Fruit fly (Drosophila melanogaster): ENCODE data around the gene Arpc3B.

The Arpc3B gene

DNA sequence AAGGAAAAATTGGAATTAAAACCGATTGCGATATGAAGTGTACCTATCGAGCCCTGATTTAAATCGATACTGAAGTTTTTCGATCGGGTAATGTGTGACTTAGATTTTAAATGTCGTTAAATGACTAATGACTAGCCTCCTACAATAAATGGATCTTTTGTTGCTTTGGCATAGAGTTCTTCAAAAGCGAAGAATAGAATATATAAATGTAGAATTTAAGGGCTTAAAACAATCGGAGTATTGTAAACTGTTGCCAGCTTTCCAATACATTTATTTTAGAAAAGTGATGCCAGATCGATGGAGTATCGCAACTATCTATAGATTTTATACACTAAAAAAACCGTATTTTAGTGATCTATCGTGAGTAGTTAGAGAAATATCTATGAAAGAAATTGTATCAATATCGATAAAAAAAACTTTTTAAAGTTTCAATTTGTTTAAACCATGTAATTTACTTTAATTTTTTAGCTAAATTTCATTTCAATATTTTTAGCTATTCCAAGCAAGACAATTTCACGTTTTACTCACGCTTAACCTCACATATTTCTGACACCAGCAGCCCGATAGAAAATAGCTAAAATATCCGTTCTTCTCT, 37.4 kb upstream of the Arpc3B start, which contains the start of the genes mei-217 and mei-218 (continued):
- TF ChIP-seq CG11247 (GFP tag; IDR thresholded peaks at IDR 0.05) (no peak), Myb (GFP tag; optimal IDR thresholded peaks at IDR 0.05) (peak; percentile 1), Xbp1 (GFP tag; optimal IDR thresholded peaks at IDR 0.05) (peak; percentile 40), esg (GFP tag; conservative IDR thresholded peaks at IDR 0.05) (no peak), CG3847 (GFP tag; IDR thresholded peaks at IDR 0.05) (peak; percentile 28; the same call in 1 of the 2 replicates), zen (tag; optimal IDR thresholded peaks at IDR 0.05) (peak; percentile 11), CG2120 (GFP tag; optimal IDR thresholded peaks at IDR 0.05) (peak; percentile 26), Xrp1 (GFP tag; IDR thresholded peaks at IDR 0.05) (peak; percentile 35; the same call in 1 of the 2 replicates), CG15601 (tag; optimal IDR thresholded peaks at IDR 0.05) (no peak), CG14860 (GFP tag; IDR thresholded peaks at IDR 0.05; ENCODE audit: partially characterized antibody) (peak; percentile 66), gsb-n (tag; optimal IDR thresholded peaks at IDR 0.05) (no peak), CG12071 (GFP tag; optimal IDR thresholded peaks at IDR 0.05) (no peak), chif (GFP tag; optimal IDR thresholded peaks at IDR 0.05) (peak in 1 of 2 experiments; percentile 31), dati (GFP tag; IDR thresholded peaks at IDR 0.05) (no peak), nmo (GFP tag; optimal IDR thresholded peaks at IDR 0.05) (no peak), H15 (GFP tag; IDR thresholded peaks at IDR 0.05) (no peak), zen2 (GFP tag; IDR thresholded peaks at IDR 0.05; ENCODE audit: partially characterized antibody) (peak; percentile 41; the same call in 1 of the 3 replicates), CG6175 (GFP tag; IDR thresholded peaks at IDR 0.05) (no peak), Kr (GFP tag; optimal IDR thresholded peaks at IDR 0.05) (no peak), E2f1 (GFP tag; IDR thresholded peaks at IDR 0.05) (no peak), Opbp (GFP tag; IDR thresholded peaks at IDR 0.05; ENCODE audit: partially characterized antibody) (peak; percentile 26; the same call in 1 of the 3 replicates), bab2 (GFP tag; optimal IDR thresholded peaks at IDR 0.05) (peak; percentile 4), Trl (optimal IDR thresholded peaks at IDR 0.05) (no peak), Trl (GFP tag; optimal IDR thresholded peaks at IDR 0.05) (no peak), toy (GFP tag; IDR thresholded peaks at IDR 0.05) (no peak), CG30403 (GFP tag; optimal IDR thresholded peaks at IDR 0.05) (peak; percentile 53), CG18262 (tag; optimal IDR thresholded peaks at IDR 0.05) (peak; percentile 32), dysf (GFP tag; IDR thresholded peaks at IDR 0.05) (0 out of 3 replicates have a peak, but pooled peaks have one; percentile 20), phol (tag; optimal IDR thresholded peaks at IDR 0.05) (peak; percentile 41), sens (GFP tag) (peak; percentile 84), croc (GFP tag; conservative IDR thresholded peaks at IDR 0.05) (no peak), usp (GFP tag; optimal IDR thresholded peaks at IDR 0.05) (no peak), HLH4C (GFP tag; IDR thresholded peaks at IDR 0.05; ENCODE audit: partially characterized antibody) (peak; percentile 70), CG3995 (GFP tag; optimal IDR thresholded peaks at IDR 0.05) (peak; percentile 46), YL-1 (GFP tag; optimal IDR thresholded peaks at IDR 0.05) (peak; percentile 39), maf-S (GFP tag; optimal IDR thresholded peaks at IDR 0.05) (no peak), az2 (GFP tag; optimal IDR thresholded peaks at IDR 0.05) (no peak), Tbp (GFP tag; optimal IDR thresholded peaks at IDR 0.05) (no peak), CG6791 (GFP tag; IDR thresholded peaks at IDR 0.05; ENCODE audit: partially characterized antibody) (peak; percentile 69; the same call in 2 of the 3 replicates), Scr (GFP tag; IDR thresholded peaks at IDR 0.05; ENCODE audit: partially characterized antibody) (peak; percentile 79), Med (GFP tag) (peak; percentile 58), vnd (GFP tag; IDR thresholded peaks at IDR 0.05; ENCODE audit: partially characterized antibody) (peak; percentile 67), hb (GFP tag; IDR thresholded peaks at IDR 0.05; ENCODE audit: partially characterized antibody) (peak; percentile 56; the same call in 1 of the 3 replicates), CG16813 (GFP tag; IDR thresholded peaks at IDR 0.05; ENCODE audit: partially characterized antibody) (peak; percentile 78), MTF-1 (GFP tag; optimal IDR thresholded peaks at IDR 0.05; ENCODE audit: borderline replicate concordance) (no peak), Doc2 (GFP tag; IDR thresholded peaks at IDR 0.05) (no peak), psq (GFP tag; optimal IDR thresholded peaks at IDR 0.05) (no peak), Dp (GFP tag; optimal IDR thresholded peaks at IDR 0.05) (peak; percentile 40), Hmr (GFP tag; optimal IDR thresholded peaks at IDR 0.05) (no peak), CG14667 (GFP tag; IDR thresholded peaks at IDR 0.05) (no peak)

Data from whole organism, embryonic.